Worm (Caenorhabditis elegans): ENCODE results near the gene sprp-4.

DNA sequence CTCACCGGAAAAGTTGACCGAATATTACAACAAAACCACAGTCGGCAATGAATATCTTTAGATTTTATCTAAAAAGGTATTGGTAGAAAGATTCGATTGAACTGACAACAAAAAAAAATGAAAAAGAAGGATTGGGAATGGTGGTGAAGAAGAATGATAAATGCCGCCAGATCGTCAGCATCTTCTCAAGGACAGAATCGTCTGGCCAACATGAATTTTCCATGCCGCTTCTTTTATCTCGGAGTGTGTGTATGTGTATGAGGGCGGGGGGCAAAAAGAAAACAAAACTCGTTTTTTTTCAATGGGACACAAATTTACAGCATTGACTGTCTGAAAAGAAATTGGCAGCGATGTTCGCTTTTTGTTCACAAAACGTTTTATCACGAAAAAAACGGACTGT is 22.4 kb upstream of the sprp-4 start:
- no peak for TF ChIP-seq snpc-4 (tag; optimal IDR thresholded peaks at IDR 0.05)
- no peak for TF ChIP-seq nhr-12 (tag; optimal IDR thresholded peaks at IDR 0.05)
- no peak for TF ChIP-seq ztf-11 (tag; optimal IDR thresholded peaks at IDR 0.05)
- no peak for TF ChIP-seq unc-62 (GFP tag; optimal IDR thresholded peaks at IDR 0.05)
- TF ChIP-seq mep-1 (tag; optimal IDR thresholded peaks at IDR 0.05): no peak
- TF ChIP-seq lsy-2 (tag; optimal IDR thresholded peaks at IDR 0.05): no peak
- TF ChIP-seq pha-4 (tag; optimal IDR thresholded peaks at IDR 0.05): no peak
- TF ChIP-seq unc-39 (tag; optimal IDR thresholded peaks at IDR 0.05): no peak
- TF ChIP-seq bed-3 (GFP tag; optimal IDR thresholded peaks at IDR 0.05): no peak
- TF ChIP-seq unc-120 (tag; optimal IDR thresholded peaks at IDR 0.05; ENCODE audit: poor library complexity, severe bottlenecking): no peak
- TF ChIP-seq nhr-237 (tag; optimal IDR thresholded peaks at IDR 0.05): no peak
- no peak for TF ChIP-seq elt-3 (tag; optimal IDR thresholded peaks at IDR 0.05)

Data from whole organism, mixed stage, embryonic.